Fruit fly (Drosophila melanogaster): ENCODE measurements around the gene Nca.

- TF ChIP-seq salr (GFP tag; optimal IDR thresholded peaks at IDR 0.05) (no peak), svp (GFP tag) (no peak), CG11762 (GFP tag; optimal IDR thresholded peaks at IDR 0.05; ENCODE audit: insufficient read depth) (no peak), CG11902 (GFP tag; optimal IDR thresholded peaks at IDR 0.05) (no peak)
Measured at dm6 chr3L:19991120-19991519, 567 bp upstream of the Nca start, which contains the start of gene fln.

Measured in whole organism, prepupa.